Fruit fly (Drosophila melanogaster) whole organism, embryonic: Measurements from ENCODE around the gene CG4004.

Experiments
- Asciz ChIP-seq: fragments of 200-800 bp; sonication (Bioruptor generic); optimal IDR thresholded peaks from 2 replicates; lab custom pipeline; 2017; ENCODE audit warnings: missing biosample characterization, mild to moderate bottlenecking, missing genetic modification characterization, missing genetic modification reagents
- Bgb ChIP-seq: fragments of 200-800 bp; sonication (Bioruptor generic); IDR thresholded peaks from 2 replicates; pipeline ENCODE4 v1.3.6; 2022; ENCODE audit warnings: missing biosample characterization, missing genetic modification characterization; ENCODE audit not compliant: partially characterized antibody
- CG10321 ChIP-seq: fragments of 200-800 bp; sonication (Bioruptor generic); IDR thresholded peaks from 2 replicates; pipeline ENCODE4 v1.3.6; 2022; ENCODE audit warnings: missing biosample characterization, missing genetic modification characterization
- CG10543 ChIP-seq: fragments of 200-800 bp; sonication (Bioruptor generic); optimal IDR thresholded peaks from 3 replicates; lab custom pipeline; 2017; ENCODE audit warnings: missing biosample characterization, mild to moderate bottlenecking, missing genetic modification characterization, moderate library complexity
- CG11093 ChIP-seq: fragments of 200-800 bp; sonication (Bioruptor generic); IDR thresholded peaks from 3 replicates; pipeline ENCODE4 v1.3.6; 2022; ENCODE audit warnings: missing biosample characterization, missing genetic modification characterization
- CG12219 ChIP-seq: fragments of 200-800 bp; sonication (Bioruptor generic); optimal IDR thresholded peaks from 3 replicates; lab custom pipeline; 2018; ENCODE audit warnings: missing biosample characterization, mild to moderate bottlenecking, missing genetic modification characterization
- CG12391 ChIP-seq: fragments of 200-800 bp; sonication (Bioruptor generic); optimal IDR thresholded peaks from 3 replicates; lab custom pipeline; 2018; ENCODE audit warnings: missing biosample characterization, mild to moderate bottlenecking, missing genetic modification characterization, moderate library complexity
- CG12744 ChIP-seq: fragments of 200-800 bp; sonication (Bioruptor generic); optimal IDR thresholded peaks from 2 replicates; lab custom pipeline; 2016; ENCODE audit warnings: missing biosample characterization, missing genetic modification characterization
- CG13287 ChIP-seq: fragments of 200-800 bp; sonication (Bioruptor generic); IDR thresholded peaks from 2 replicates; pipeline ENCODE4 v1.3.6; 2022; ENCODE audit warnings: missing biosample characterization, missing genetic modification characterization; ENCODE audit not compliant: partially characterized antibody
- CG13424 ChIP-seq: fragments of 200-800 bp; sonication (Bioruptor generic); optimal IDR thresholded peaks from 2 replicates; lab custom pipeline; 2019; ENCODE audit warnings: missing biosample characterization, mild to moderate bottlenecking, missing genetic modification characterization, moderate library complexity
- CG1792 ChIP-seq: fragments of 200-800 bp; sonication (Bioruptor generic); optimal IDR thresholded peaks from 2 replicates; lab custom pipeline; 2016; ENCODE audit warnings: missing biosample characterization, missing genetic modification characterization
- CG18599 ChIP-seq: fragments of 200-800 bp; sonication (Bioruptor generic); optimal IDR thresholded peaks from 3 replicates; lab custom pipeline; 2017; ENCODE audit warnings: missing biosample characterization, missing genetic modification characterization, mild to moderate bottlenecking, moderate library complexity, missing genetic modification reagents
- CG3163 ChIP-seq: fragments of 200-800 bp; sonication (Bioruptor generic); optimal IDR thresholded peaks from 3 replicates; lab custom pipeline; 2016; ENCODE audit warnings: missing biosample characterization, missing genetic modification characterization
- CG32532 ChIP-seq: fragments of 200-800 bp; sonication (Bioruptor generic); IDR thresholded peaks from 2 replicates; pipeline ENCODE4 v1.3.6; 2022; ENCODE audit warnings: missing biosample characterization, missing genetic modification characterization
- CG4282 ChIP-seq: fragments of 200-800 bp; sonication (Bioruptor generic); optimal IDR thresholded peaks from 2 replicates; lab custom pipeline; 2016; ENCODE audit warnings: missing biosample characterization, missing genetic modification characterization
- CG4854 ChIP-seq: fragments of 200-800 bp; sonication (Bioruptor generic); optimal IDR thresholded peaks from 2 replicates; lab custom pipeline; 2016; ENCODE audit warnings: missing biosample characterization, missing genetic modification characterization, inconsistent platforms
- CoRest ChIP-seq: fragments of 200-800 bp; sonication (Bioruptor generic); optimal IDR thresholded peaks from 3 replicates; lab custom pipeline; 2018; ENCODE audit warnings: missing biosample characterization, mild to moderate bottlenecking, missing genetic modification characterization, moderate library complexity
- D19A ChIP-seq: fragments of 200-800 bp; optimal IDR thresholded peaks from 3 replicates; lab custom pipeline; 2019; ENCODE audit warnings: missing biosample characterization, mild to moderate bottlenecking, missing genetic modification characterization, moderate library complexity
- Doc3 ChIP-seq: fragments of 200-800 bp; sonication (Bioruptor generic); IDR thresholded peaks from 3 replicates; pipeline ENCODE4 v1.3.6; 2022; ENCODE audit warnings: missing biosample characterization, missing genetic modification characterization; ENCODE audit not compliant: partially characterized antibody
- ERR ChIP-seq: fragments of 200-800 bp; sonication (Bioruptor generic); optimal IDR thresholded peaks from 2 replicates; lab custom pipeline; 2016; ENCODE audit warnings: missing biosample characterization, missing genetic modification characterization
- Hr78 ChIP-seq, 2 experiments: fragments of 200-800 bp in 1 of 2; fragments of >200 bp in 1 of 2; sonication (Bioruptor generic) in 1 of 2; optimal IDR thresholded peaks; 2 replicates each; lab custom pipeline; 2017 to 2019; ENCODE audit warnings: missing biosample characterization in 2 of 2, missing genetic modification characterization in 2 of 2, mild to moderate bottlenecking in 1 of 2, moderate library complexity in 1 of 2
- Mad ChIP-seq: fragments of 200-800 bp; sonication (Bioruptor generic); optimal IDR thresholded peaks from 2 replicates; lab custom pipeline; 2016; ENCODE audit warnings: missing biosample characterization, missing genetic modification characterization
- Max ChIP-seq: fragments of 200-800 bp; sonication (Bioruptor generic); optimal IDR thresholded peaks from 2 replicates; lab custom pipeline; 2016; ENCODE audit warnings: missing biosample characterization, mild to moderate bottlenecking, missing genetic modification characterization
- Nf-YC ChIP-seq: fragments of 200-800 bp; optimal IDR thresholded peaks from 3 replicates; lab custom pipeline; 2019; ENCODE audit warnings: missing biosample characterization, mild to moderate bottlenecking, missing genetic modification characterization, moderate library complexity
- Pdp1 ChIP-seq, 2 experiments: fragments of 200-800 bp; sonication (Bioruptor generic); optimal IDR thresholded peaks; 3 replicates each; lab custom pipeline; 2016; ENCODE audit warnings: missing biosample characterization in 2 of 2, missing genetic modification characterization in 2 of 2, mild to moderate bottlenecking in 1 of 2, moderate library complexity in 1 of 2
- Six4 ChIP-seq: fragments of 200-800 bp; sonication (Bioruptor generic); optimal IDR thresholded peaks from 2 replicates; lab custom pipeline; 2016; ENCODE audit warnings: missing biosample characterization, missing genetic modification characterization
- bowl ChIP-seq: fragments of 200-800 bp; sonication (Bioruptor generic); IDR thresholded peaks from 2 replicates; pipeline ENCODE4 v1.3.6; 2022; ENCODE audit warnings: missing biosample characterization, missing genetic modification characterization
- cas ChIP-seq: fragments of 200-800 bp; sonication (Bioruptor generic); IDR thresholded peaks from 2 replicates; pipeline ENCODE4 v1.3.6; 2022; ENCODE audit warnings: missing biosample characterization, missing genetic modification characterization
- chn ChIP-seq: fragments of 200-800 bp; sonication (Bioruptor generic); optimal IDR thresholded peaks from 2 replicates; lab custom pipeline; 2016; ENCODE audit warnings: missing biosample characterization, missing genetic modification characterization
- crc ChIP-seq: fragments of 200-800 bp; sonication (Bioruptor generic); optimal IDR thresholded peaks from 2 replicates; lab custom pipeline; 2016; ENCODE audit warnings: missing biosample characterization, missing genetic modification characterization
- croc ChIP-seq: fragments of 200-800 bp; sonication (Bioruptor generic); conservative IDR thresholded peaks from 3 replicates; pipeline ENCODE4 v1.3.6; 2022; ENCODE audit warnings: missing biosample characterization, missing genetic modification characterization
- dpn ChIP-seq, 2 experiments: fragments of 200-800 bp; sonication (Bioruptor generic); optimal IDR thresholded peaks; 3 replicates each; lab custom pipeline; 2016; ENCODE audit warnings: missing biosample characterization in 2 of 2, missing genetic modification characterization in 2 of 2
- en ChIP-seq: fragments of 200-800 bp; sonication (Bioruptor generic); optimal IDR thresholded peaks from 2 replicates; lab custom pipeline; 2016; ENCODE audit warnings: missing biosample characterization, missing genetic modification characterization
- esg ChIP-seq: fragments of 200-800 bp; sonication (Bioruptor generic); conservative IDR thresholded peaks from 2 replicates; pipeline ENCODE4 v1.3.6; 2022; ENCODE audit warnings: missing biosample characterization, missing genetic modification characterization
- fd64A ChIP-seq: fragments of 200-800 bp; sonication (Bioruptor generic); optimal IDR thresholded peaks from 3 replicates; lab custom pipeline; 2018; ENCODE audit warnings: missing biosample characterization, mild to moderate bottlenecking, missing genetic modification characterization
- kah ChIP-seq: fragments of 200-800 bp; sonication (Bioruptor generic); optimal IDR thresholded peaks from 2 replicates; lab custom pipeline; 2018; ENCODE audit warnings: missing biosample characterization, mild to moderate bottlenecking, missing genetic modification characterization
- nmo ChIP-seq: fragments of 200-800 bp; sonication (Bioruptor generic); optimal IDR thresholded peaks from 2 replicates; lab custom pipeline; 2018; ENCODE audit warnings: missing biosample characterization, mild to moderate bottlenecking, missing genetic modification characterization, moderate library complexity
- odd ChIP-seq: fragments of 200-800 bp; sonication (Bioruptor generic); optimal IDR thresholded peaks from 2 replicates; lab custom pipeline; 2017; ENCODE audit warnings: missing biosample characterization, mild to moderate bottlenecking, missing genetic modification characterization
- onecut ChIP-seq: fragments of 200-800 bp; sonication (Bioruptor generic); IDR thresholded peaks from 2 replicates; pipeline ENCODE4 v1.3.6; 2022; ENCODE audit warnings: missing biosample characterization, missing genetic modification characterization
- pb ChIP-seq: fragments of 200-800 bp; sonication (Bioruptor generic); optimal IDR thresholded peaks from 3 replicates; lab custom pipeline; 2016; ENCODE audit warnings: missing biosample characterization, missing genetic modification characterization
- pho ChIP-seq: fragments of 200-800 bp; sonication (Bioruptor generic); optimal IDR thresholded peaks from 2 replicates; lab custom pipeline; 2016; ENCODE audit warnings: missing biosample characterization, missing genetic modification characterization
- psq ChIP-seq: fragments of 200-800 bp; sonication (Bioruptor generic); optimal IDR thresholded peaks from 2 replicates; lab custom pipeline; 2017; ENCODE audit warnings: missing biosample characterization, missing genetic modification characterization
- run ChIP-seq: fragments of 200-800 bp; sonication (Bioruptor generic); optimal IDR thresholded peaks from 3 replicates; lab custom pipeline; 2018; ENCODE audit warnings: missing biosample characterization, mild to moderate bottlenecking, missing genetic modification characterization
- seq ChIP-seq: fragments of 200-800 bp; sonication (Bioruptor generic); IDR thresholded peaks from 2 replicates; pipeline ENCODE4 v1.3.6; 2022; ENCODE audit warnings: missing biosample characterization, missing genetic modification characterization
- so ChIP-seq: fragments of 200-800 bp; sonication (Bioruptor generic); IDR thresholded peaks from 3 replicates; pipeline ENCODE4 v1.3.6; 2022; ENCODE audit warnings: missing biosample characterization, missing genetic modification characterization
- stc ChIP-seq: fragments of 200-800 bp; sonication (Bioruptor generic); IDR thresholded peaks from 2 replicates; pipeline ENCODE4 v1.3.6; 2022; ENCODE audit warnings: missing biosample characterization, missing genetic modification characterization
- tll ChIP-seq, 2 experiments: fragments of 200-800 bp in 1 of 2; fragments of >200 bp in 1 of 2; sonication (Bioruptor generic) in 1 of 2; optimal IDR thresholded peaks; 2 replicates each; lab custom pipeline; 2017 to 2019; ENCODE audit warnings: missing biosample characterization in 2 of 2, missing genetic modification characterization in 2 of 2, mild to moderate bottlenecking in 1 of 2, moderate library complexity in 1 of 2
- tx ChIP-seq: fragments of 200-800 bp; sonication (Bioruptor generic); optimal IDR thresholded peaks from 2 replicates; lab custom pipeline; 2016; ENCODE audit warnings: missing biosample characterization, missing genetic modification characterization
- wek ChIP-seq: fragments of 200-800 bp; sonication (Bioruptor generic); optimal IDR thresholded peaks from 3 replicates; lab custom pipeline; 2018; ENCODE audit warnings: missing biosample characterization, mild to moderate bottlenecking, missing genetic modification characterization, moderate library complexity

Gene CG4004

DNA sequence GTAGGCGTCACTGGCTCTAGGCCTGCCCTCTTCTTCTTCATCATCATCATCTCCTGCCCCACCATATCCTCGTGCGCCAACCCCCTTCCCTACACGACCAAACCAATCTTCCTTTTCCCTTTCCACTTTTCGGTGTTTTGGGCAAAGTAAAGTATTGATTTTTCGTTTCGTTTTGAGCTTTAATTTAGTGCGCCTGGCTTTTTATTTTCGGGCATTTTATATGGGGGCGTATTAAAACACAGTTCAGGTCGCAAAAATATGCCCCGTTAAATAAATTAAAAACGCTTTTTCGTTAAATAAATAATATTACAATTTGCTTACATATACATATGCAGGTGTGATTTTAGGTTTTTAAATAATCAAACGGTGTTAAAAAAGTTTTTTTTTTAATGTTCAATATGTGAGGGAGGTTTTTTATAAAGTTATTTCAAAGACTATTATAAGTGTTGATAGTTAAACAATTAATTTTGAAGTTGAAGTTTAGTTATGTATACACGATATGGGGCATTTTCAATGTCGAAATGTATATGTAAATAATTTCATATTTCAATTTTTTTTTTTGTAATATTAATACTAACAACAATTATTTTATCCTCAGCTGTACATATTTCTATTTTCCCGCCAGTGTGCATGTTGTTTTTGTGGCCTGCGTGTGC, 6.1 kb upstream of the CG4004 start (continued):
- TF ChIP-seq chn (GFP tag; lab: Kevin White, UChicago), result no peak
- TF ChIP-seq Six4 (GFP tag; lab: Kevin White, UChicago), result peak; percentile 42
- TF ChIP-seq psq (GFP tag; lab: Kevin White, UChicago), result no peak
- no peak for TF ChIP-seq pb (GFP tag; lab: Kevin White, UChicago)
- TF ChIP-seq nmo, result peak; percentile 90
- no peak for TF ChIP-seq CG10543
- peak; percentile 55 for TF ChIP-seq seq (GFP tag; lab: Robert Waterston, UW)
- TF ChIP-seq CG12219, result peak; percentile 12
- no peak for TF ChIP-seq Doc3 (GFP tag; lab: Robert Waterston, UW)
- peak; percentile 88 for TF ChIP-seq CoRest (tag; lab: Kevin White, UChicago)
- peak; percentile 69 for TF ChIP-seq CG18599 (GFP tag; lab: Kevin White, UChicago)
- no peak for TF ChIP-seq ERR
- TF ChIP-seq stc (GFP tag; lab: Robert Waterston, UW), result no peak; the same call in 1 of the 2 replicates
- no peak for TF ChIP-seq cas (GFP tag; lab: Robert Waterston, UW)
- TF ChIP-seq Asciz (GFP tag; lab: Kevin White, UChicago), result peak; percentile 81
- TF ChIP-seq so (GFP tag; lab: Robert Waterston, UW), result no peak; the same call in 2 of the 3 replicates
- TF ChIP-seq crc (GFP tag; lab: Kevin White, UChicago), result no peak
- no peak for TF ChIP-seq CG4854 (GFP tag; lab: Kevin White, UChicago)
- TF ChIP-seq esg (GFP tag; lab: Robert Waterston, UW), result peak; percentile 60
- no peak for TF ChIP-seq fd64A
- no peak for TF ChIP-seq wek
- peak; percentile 75 for TF ChIP-seq run
- TF ChIP-seq en (GFP tag; lab: Kevin White, UChicago), result no peak
- TF ChIP-seq Max (GFP tag; lab: Kevin White, UChicago), result no peak
- peak; percentile 45 for TF ChIP-seq kah
- TF ChIP-seq pho, result peak; percentile 1
- peak; percentile 29 to 46 for TF ChIP-seq Pdp1 (GFP tag; optimal IDR thresholded peaks at IDR 0.05; lab: Kevin White, UChicago)
- no peak for TF ChIP-seq tll (GFP tag; optimal IDR thresholded peaks at IDR 0.05; lab: Kevin White, UChicago)
- TF ChIP-seq Bgb (GFP tag; lab: Robert Waterston, UW), result no peak
- TF ChIP-seq dpn (GFP tag; optimal IDR thresholded peaks at IDR 0.05; lab: Kevin White, UChicago), result peak; percentile 33 to 58
- TF ChIP-seq CG1792 (GFP tag; lab: Kevin White, UChicago), result no peak
- no peak for TF ChIP-seq Mad
- TF ChIP-seq D19A, result peak; percentile 70
- no peak for TF ChIP-seq bowl
- TF ChIP-seq CG4282, result no peak
- no peak for TF ChIP-seq CG13287 (GFP tag; lab: Robert Waterston, UW)
- no peak for TF ChIP-seq CG3163 (GFP tag; lab: Kevin White, UChicago)
- TF ChIP-seq Hr78 (GFP tag; optimal IDR thresholded peaks at IDR 0.05; lab: Kevin White, UChicago), result peak in 1 of 2 experiments; percentile 60
- peak; percentile 96 for TF ChIP-seq onecut (GFP tag; lab: Robert Waterston, UW)
- peak; percentile 72 for TF ChIP-seq odd
- TF ChIP-seq CG10321, result no peak
- TF ChIP-seq CG12391 (tag; lab: Kevin White, UChicago), result peak; percentile 81
- TF ChIP-seq CG11093, result no peak
- peak; percentile 25 for TF ChIP-seq Nf-YC
- peak; percentile 59; the same call in 1 of the 2 replicates for TF ChIP-seq CG32532 (GFP tag; lab: Robert Waterston, UW)
- TF ChIP-seq CG13424 (tag; lab: Kevin White, UChicago), result peak; percentile 85
- no peak for TF ChIP-seq CG12744
- TF ChIP-seq croc (GFP tag; lab: Robert Waterston, UW), result peak; percentile 27; the same call in 1 of the 3 replicates
- no peak for TF ChIP-seq tx (GFP tag; lab: Kevin White, UChicago)
